Worm (Caenorhabditis elegans) whole organism, mixed stage, embryonic: Measurements from ENCODE around the gene sru-38.

Experiments used
- ceh-39 ChIP-seq: fragments of 150-350 bp; optimal IDR thresholded peaks from 2 replicates; lab custom pipeline; 2014; ENCODE audit warnings: missing biosample characterization, missing genetic modification characterization
- snpc-4 ChIP-seq: fragments of 150-350 bp; optimal IDR thresholded peaks from 2 replicates; lab custom pipeline; 2014; ENCODE audit warnings: missing biosample characterization, missing genetic modification characterization

ce11 chrV:9848576-9848975 is 12.7 kb upstream of the sru-38 start:
- TF ChIP-seq ceh-39 (tag; lab: Kevin White, UChicago) (no peak), snpc-4 (tag; lab: Kevin White, UChicago) (no peak)
